Worm (Caenorhabditis elegans) whole organism, L1 larva: ENCODE results near the gene Y38H6A.5.

Experiments used
- ama-1 ChIP-seq: fragments of 150-350 bp; optimal IDR thresholded peaks from 2 replicates; lab custom pipeline; 2014
- egl-13 ChIP-seq: sonication (generic microtip); optimal IDR thresholded peaks from 2 replicates; lab custom pipeline; 2016; ENCODE audit warnings: missing genotype, missing genetic modification reagents, missing genetic modification characterization, missing compliant biosample characterization
- egl-27 ChIP-seq, 2 experiments: fragments of 150-350 bp in 1 of 2; sonication (generic microtip); optimal IDR thresholded peaks; 3 replicates each; lab custom pipeline; 2017 to 2018; ENCODE audit warnings: missing biosample characterization in 2 of 2, missing genetic modification characterization in 2 of 2, missing genetic modification reagents in 2 of 2
- fos-1 ChIP-seq: fragments of 150-350 bp; optimal IDR thresholded peaks from 2 replicates; lab custom pipeline; 2014; ENCODE audit warnings: missing biosample characterization, missing genetic modification characterization
- grh-1 ChIP-seq: fragments of 200-800 bp; sonication (Bioruptor generic); IDR thresholded peaks from 2 replicates; pipeline ENCODE4 v1.3.6; 2022; ENCODE audit warnings: missing genetic modification reagents, missing genetic modification characterization, missing compliant biosample characterization
- lin-13 ChIP-seq: fragments of 150-350 bp; optimal IDR thresholded peaks from 2 replicates; lab custom pipeline; 2014; ENCODE audit warnings: missing biosample characterization, missing genetic modification reagents, missing genetic modification characterization
- nhr-11 ChIP-seq: fragments of 150-350 bp; optimal IDR thresholded peaks from 2 replicates; lab custom pipeline; 2014; ENCODE audit warnings: missing biosample characterization, missing genetic modification characterization
- nhr-76 ChIP-seq: sonication (generic microtip); optimal IDR thresholded peaks from 2 replicates; lab custom pipeline; 2017; ENCODE audit warnings: missing biosample characterization, missing genetic modification characterization
- nhr-77 ChIP-seq: fragments of 150-350 bp; optimal IDR thresholded peaks from 2 replicates; lab custom pipeline; 2014; ENCODE audit warnings: missing biosample characterization, missing genetic modification characterization
- unc-130 ChIP-seq: fragments of 150-350 bp; optimal IDR thresholded peaks from 2 replicates; lab custom pipeline; 2017; ENCODE audit warnings: missing biosample characterization, missing genetic modification characterization, inconsistent platforms
- ztf-4 ChIP-seq: fragments of 150-350 bp; optimal IDR thresholded peaks from 2 replicates; lab custom pipeline; 2014; ENCODE audit warnings: missing biosample characterization, missing genetic modification characterization

DNA sequence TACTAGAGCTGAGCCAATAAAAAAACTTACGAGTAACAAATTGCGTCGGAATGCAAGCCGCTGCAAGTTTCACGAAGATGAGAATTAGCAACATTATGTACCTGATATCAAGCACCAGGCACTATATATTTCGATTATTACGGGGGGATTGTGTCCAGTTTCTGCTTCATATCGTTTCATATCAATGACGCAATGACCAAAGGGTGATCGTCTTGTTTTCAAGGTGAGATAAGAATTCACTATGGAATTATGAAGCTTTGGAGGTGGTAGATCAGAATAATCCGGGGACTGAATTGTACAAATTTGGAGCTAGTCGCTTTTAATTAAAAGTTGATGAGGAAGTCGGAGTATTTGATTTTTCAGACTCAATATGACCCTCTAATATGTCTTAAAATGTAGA is 31.7 kb upstream of the Y38H6A.5 start, which contains the start of gene K02E2.8:
- TF ChIP-seq nhr-77 (tag; lab: Kevin White, UChicago) (no peak), ztf-4 (tag; lab: Kevin White, UChicago) (no peak), nhr-11 (tag; lab: Kevin White, UChicago) (no peak), egl-27 (tag; optimal IDR thresholded peaks at IDR 0.05; lab: Kevin White, UChicago) (no peak), grh-1 (GFP tag; lab: Robert Waterston, UW) (no peak), nhr-76 (no peak), fos-1 (tag; lab: Kevin White, UChicago) (no peak), egl-13 (tag; lab: Kevin White, UChicago) (no peak), unc-130 (tag; lab: Kevin White, UChicago) (no peak), lin-13 (GFP tag; lab: Kevin White, UChicago) (no peak), ama-1 (lab: Kevin White, UChicago) (no peak)
